Worm (Caenorhabditis elegans): ENCODE measurements around the gene C25F9.10.

The C25F9.10 gene

ce11 chrV:19370189-19370588 is 35.3 kb upstream of the C25F9.10 start, which contains the start of gene Y43F8A.1:
Y43F8A.1 (plus strand) TSS chrV:19370489.
- no peak for TF ChIP-seq ztf-22 (GFP tag; optimal IDR thresholded peaks at IDR 0.05)
- no peak for TF ChIP-seq B0035.1 (tag; optimal IDR thresholded peaks at IDR 0.05)
- no peak for TF ChIP-seq F55B11.4 (tag; optimal IDR thresholded peaks at IDR 0.05; ENCODE audit: borderline replicate concordance, insufficient read depth)
- TF ChIP-seq pbrm-1 (GFP tag; IDR thresholded peaks at IDR 0.05), result no peak
- no peak for TF ChIP-seq sdz-38 (tag; optimal IDR thresholded peaks at IDR 0.05)
- no peak for TF ChIP-seq let-607 (tag; optimal IDR thresholded peaks at IDR 0.05)
- no peak for TF ChIP-seq athp-1 (tag; optimal IDR thresholded peaks at IDR 0.05)
- no peak for TF ChIP-seq hsf-1 (GFP tag; IDR thresholded peaks at IDR 0.05)
- no peak for TF ChIP-seq ceh-100 (GFP tag; IDR thresholded peaks at IDR 0.05)
- no peak for TF ChIP-seq Y53F4B.3 (GFP tag; IDR thresholded peaks at IDR 0.05)

- TF ChIP-seq Y79H2A.3 (GFP tag; conservative IDR thresholded peaks at IDR 0.05) (no peak), F37B4.10 (GFP tag; IDR thresholded peaks at IDR 0.05) (no peak), ztf-26 (tag; optimal IDR thresholded peaks at IDR 0.05) (no peak), atf-7 (tag; optimal IDR thresholded peaks at IDR 0.05) (no peak), let-607 (tag; optimal IDR thresholded peaks at IDR 0.05) (no peak), rcor-1 (GFP tag; IDR thresholded peaks at IDR 0.05) (no peak), efl-1 (GFP tag; optimal IDR thresholded peaks at IDR 0.05) (no peak), snpc-1.3 (tag; optimal IDR thresholded peaks at IDR 0.05; ENCODE audit: insufficient read depth) (no peak), F10E7.11 (tag; optimal IDR thresholded peaks at IDR 0.05) (no peak), ztf-25 (GFP tag; IDR thresholded peaks at IDR 0.05) (no peak), ccch-3 (GFP tag; optimal IDR thresholded peaks at IDR 0.05) (no peak), B0336.3 (GFP tag; IDR thresholded peaks at IDR 0.05) (no peak), nhr-80 (tag; optimal IDR thresholded peaks at IDR 0.05) (no peak), lin-26 (GFP tag; IDR thresholded peaks at IDR 0.05) (no peak), F23B12.7 (tag; optimal IDR thresholded peaks at IDR 0.05; ENCODE audit: insufficient read depth) (no peak), zim-3 (tag; optimal IDR thresholded peaks at IDR 0.05) (no peak), T26A5.8 (tag; optimal IDR thresholded peaks at IDR 0.05) (no peak), mes-4 (tag; optimal IDR thresholded peaks at IDR 0.05) (no peak), mcd-1 (GFP tag; IDR thresholded peaks at IDR 0.05) (no peak)
Observed at ce11 chrV:19371253-19371652, 34.3 kb upstream of the C25F9.10 start, which contains the start of gene Y43F8A.2. Y43F8A.2 (plus strand) TSS chrV:19371553.

- TF ChIP-seq ztf-18 (tag; optimal IDR thresholded peaks at IDR 0.05), result peak; percentile 53
- no peak for TF ChIP-seq xnd-1 (tag; optimal IDR thresholded peaks at IDR 0.05)
Observed at ce11 chrV:19371777-19372176, 33.8 kb upstream of the C25F9.10 start.

- TF ChIP-seq zim-3 (tag; optimal IDR thresholded peaks at IDR 0.05) (no peak), hlh-26 (GFP tag; conservative IDR thresholded peaks at IDR 0.05) (no peak), ZK185.1 (tag; optimal IDR thresholded peaks at IDR 0.05; ENCODE audit: poor library complexity, severe bottlenecking) (no peak), nhr-90 (tag; optimal IDR thresholded peaks at IDR 0.05) (no peak), Y67H2A.10 (GFP tag; conservative IDR thresholded peaks at IDR 0.05) (no peak), F57A8.1 (GFP tag; optimal IDR thresholded peaks at IDR 0.05) (no peak), unc-130 (GFP tag; optimal IDR thresholded peaks at IDR 0.05) (no peak), F49E8.2 (tag; optimal IDR thresholded peaks at IDR 0.05; ENCODE audit: insufficient read depth) (no peak), ztf-25 (GFP tag; IDR thresholded peaks at IDR 0.05) (no peak), ztf-18 (tag; optimal IDR thresholded peaks at IDR 0.05) (no peak), bed-2 (GFP tag; IDR thresholded peaks at IDR 0.05) (no peak), snpc-3.4 (tag; optimal IDR thresholded peaks at IDR 0.05) (no peak)
Observed at ce11 chrV:19377014-19377494, 28.5 kb upstream of the C25F9.10 start, which contains the start of gene nceh-1. nceh-1 (plus strand) TSS chrV:19377444.
